Worm (Caenorhabditis elegans): Measurements from ENCODE around the gene ttr-10.
A peak's percentile ranks its signal among the peaks of the same experiment; 100 is the strongest.

ce11 chrV:7506207-7506606 lies 47.5 kb downstream of the ttr-10 start:
- no peak for TF ChIP-seq snpc-4 (GFP tag; optimal IDR thresholded peaks at IDR 0.05)
- no peak for TF ChIP-seq snpc-4 (tag; optimal IDR thresholded peaks at IDR 0.05)
- no peak for TF ChIP-seq pha-4 (tag; optimal IDR thresholded peaks at IDR 0.05)
- no peak for TF ChIP-seq dpl-1 (GFP tag; optimal IDR thresholded peaks at IDR 0.05)
- TF ChIP-seq him-1 (tag; optimal IDR thresholded peaks at IDR 0.05), result peak; percentile 67
- TF ChIP-seq unc-62 (GFP tag; optimal IDR thresholded peaks at IDR 0.05), result no peak
- TF ChIP-seq Y53F4B.3 (GFP tag; IDR thresholded peaks at IDR 0.05), result no peak
- no peak for TF ChIP-seq F57C9.4 (tag; optimal IDR thresholded peaks at IDR 0.05)
- 0 out of 2 replicates have a peak, but pooled peaks have one; percentile 30 for TF ChIP-seq Y56A3A.18 (GFP tag; IDR thresholded peaks at IDR 0.05)
- no peak for TF ChIP-seq ama-1 (optimal IDR thresholded peaks at IDR 0.05)
- TF ChIP-seq ama-1 (GFP tag; optimal IDR thresholded peaks at IDR 0.05), result no peak
- TF ChIP-seq C17E4.6 (GFP tag; IDR thresholded peaks at IDR 0.05), result no peak
- TF ChIP-seq madf-10 (tag; optimal IDR thresholded peaks at IDR 0.05), result no peak
- no peak for TF ChIP-seq lin-35 (GFP tag; optimal IDR thresholded peaks at IDR 0.05)
- no peak for TF ChIP-seq F33H1.4 (GFP tag; IDR thresholded peaks at IDR 0.05)

Data from whole organism, young adult.